Worm (Caenorhabditis elegans) whole organism, young adult: ENCODE data around the gene stt-3.

Experiments used
- B0336.3 ChIP-seq: fragments of 200-800 bp; sonication (Bioruptor generic); IDR thresholded peaks from 2 replicates; pipeline ENCODE4 v1.3.6; 2022; ENCODE audit warnings: missing genetic modification characterization, missing compliant biosample characterization
- C06A6.2 ChIP-seq: fragments of 200-800 bp; sonication (Bioruptor generic); conservative IDR thresholded peaks from 2 replicates; pipeline ENCODE4 v1.3.6; 2022; ENCODE audit warnings: missing genetic modification characterization, missing compliant biosample characterization
- F10E7.11 ChIP-seq: sonication (generic microtip); optimal IDR thresholded peaks from 2 replicates; lab custom pipeline; 2017; ENCODE audit warnings: mild to moderate bottlenecking, missing genetic modification characterization, moderate library complexity, missing compliant biosample characterization
- F22D6.2 ChIP-seq: sonication (generic microtip); optimal IDR thresholded peaks from 2 replicates; lab custom pipeline; 2016; ENCODE audit warnings: mild to moderate bottlenecking, missing genetic modification characterization, missing compliant biosample characterization
- F33H1.4 ChIP-seq: fragments of 200-800 bp; sonication (Bioruptor generic); IDR thresholded peaks from 2 replicates; pipeline ENCODE4 v1.3.6; 2022; ENCODE audit warnings: missing genetic modification reagents, missing genetic modification characterization, missing compliant biosample characterization
- F37B4.10 ChIP-seq: fragments of 200-800 bp; sonication (Bioruptor generic); IDR thresholded peaks from 2 replicates; pipeline ENCODE4 v1.3.6; 2022; ENCODE audit warnings: missing genetic modification characterization, missing compliant biosample characterization
- F49E8.2 ChIP-seq: sonication (generic microtip); optimal IDR thresholded peaks from 3 replicates; lab custom pipeline; 2017; ENCODE audit warnings: missing genetic modification characterization, mild to moderate bottlenecking, missing compliant biosample characterization, antibody characterized with exemption, moderate library complexity; ENCODE audit not compliant: insufficient read depth
- F52B5.7 ChIP-seq: sonication (generic microtip); optimal IDR thresholded peaks from 2 replicates; lab custom pipeline; 2016; ENCODE audit warnings: mild to moderate bottlenecking, missing genetic modification characterization, missing compliant biosample characterization
- F55B11.4 ChIP-seq: sonication (generic microtip); optimal IDR thresholded peaks from 2 replicates; lab custom pipeline; 2016; ENCODE audit warnings: missing compliant biosample characterization, missing genetic modification characterization, borderline replicate concordance; ENCODE audit not compliant: insufficient read depth
- K11D2.4 ChIP-seq: fragments of 200-800 bp; sonication (Bioruptor generic); IDR thresholded peaks from 2 replicates; pipeline ENCODE4 v1.3.6; 2022; ENCODE audit warnings: missing genetic modification reagents, missing genetic modification characterization, missing compliant biosample characterization
- T07F8.4 ChIP-seq: sonication (generic microtip); optimal IDR thresholded peaks from 2 replicates; lab custom pipeline; 2016; ENCODE audit warnings: mild to moderate bottlenecking, missing genetic modification characterization, moderate library complexity, missing compliant biosample characterization
- akir-1 ChIP-seq: fragments of 200-800 bp; sonication (Bioruptor generic); optimal IDR thresholded peaks from 2 replicates; lab custom pipeline; 2018; ENCODE audit warnings: mild to moderate bottlenecking, missing genetic modification characterization, moderate library complexity, missing compliant biosample characterization
- ama-1 ChIP-seq, 3 experiments: fragments of 150-350 bp in 1 of 3; sonication (generic microtip) in 2 of 3; optimal IDR thresholded peaks; 2 replicates each; lab custom pipeline; 2014 to 2018; ENCODE audit warnings: missing biosample characterization in 2 of 3, missing genetic modification characterization in 2 of 3, missing genetic modification reagents in 2 of 3
- aptf-2 ChIP-seq: fragments of 200-800 bp; sonication (Bioruptor generic); conservative IDR thresholded peaks from 2 replicates; pipeline ENCODE4 v1.3.6; 2022; ENCODE audit warnings: missing genetic modification reagents, missing genetic modification characterization, missing compliant biosample characterization
- aptf-3 ChIP-seq: fragments of 200-800 bp; sonication (Bioruptor generic); IDR thresholded peaks from 2 replicates; pipeline ENCODE4 v1.3.6; 2022; ENCODE audit warnings: missing genetic modification characterization, missing compliant biosample characterization
- athp-1 ChIP-seq: sonication (generic microtip); optimal IDR thresholded peaks from 2 replicates; lab custom pipeline; 2017; ENCODE audit warnings: mild to moderate bottlenecking, missing genetic modification characterization, missing compliant biosample characterization
- attf-6 ChIP-seq: fragments of 200-800 bp; sonication (Bioruptor generic); IDR thresholded peaks from 2 replicates; pipeline ENCODE4 v1.3.6; 2022; ENCODE audit warnings: missing genetic modification reagents, missing genetic modification characterization, missing compliant biosample characterization
- bed-2 ChIP-seq: fragments of 200-800 bp; sonication (Bioruptor generic); IDR thresholded peaks from 2 replicates; pipeline ENCODE4 v1.3.6; 2022; ENCODE audit warnings: missing genetic modification reagents, missing genetic modification characterization, missing compliant biosample characterization
- dox-1 ChIP-seq: fragments of 200-800 bp; sonication (Bioruptor generic); IDR thresholded peaks from 2 replicates; pipeline ENCODE4 v1.3.6; 2022; ENCODE audit warnings: missing genetic modification reagents, missing genetic modification characterization, missing compliant biosample characterization
- dpff-1 ChIP-seq: sonication (generic microtip); optimal IDR thresholded peaks from 2 replicates; lab custom pipeline; 2017; ENCODE audit warnings: mild to moderate bottlenecking, missing genetic modification characterization, missing compliant biosample characterization
- ekl-4 ChIP-seq: fragments of 200-800 bp; sonication (Bioruptor generic); IDR thresholded peaks from 2 replicates; pipeline ENCODE4 v1.3.6; 2022; ENCODE audit warnings: missing genetic modification reagents, missing genetic modification characterization, missing compliant biosample characterization
- fkh-3 ChIP-seq: sonication (generic microtip); optimal IDR thresholded peaks from 2 replicates; lab custom pipeline; 2016; ENCODE audit warnings: mild to moderate bottlenecking, missing genetic modification characterization, missing compliant biosample characterization
- hmg-1.2 ChIP-seq: fragments of 200-800 bp; sonication (Bioruptor generic); IDR thresholded peaks from 2 replicates; pipeline ENCODE4 v1.3.6; 2022; ENCODE audit warnings: missing genetic modification reagents, missing genetic modification characterization, missing compliant biosample characterization
- lag-1 ChIP-seq: fragments of 200-800 bp; sonication (Bioruptor generic); IDR thresholded peaks from 2 replicates; pipeline ENCODE4 v1.3.6; 2022; ENCODE audit warnings: missing genetic modification reagents, missing genetic modification characterization, missing compliant biosample characterization
- lin-54 ChIP-seq: fragments of 200-800 bp; sonication (Bioruptor generic); optimal IDR thresholded peaks from 2 replicates; lab custom pipeline; 2018; ENCODE audit warnings: mild to moderate bottlenecking, missing genetic modification characterization, missing compliant biosample characterization
- lir-1 ChIP-seq: fragments of 200-800 bp; sonication (Bioruptor generic); conservative IDR thresholded peaks from 2 replicates; pipeline ENCODE4 v1.3.6; 2022; ENCODE audit warnings: missing genetic modification reagents, missing genetic modification characterization, missing compliant biosample characterization
- madf-6 ChIP-seq: fragments of 200-800 bp; sonication (Bioruptor generic); IDR thresholded peaks from 2 replicates; pipeline ENCODE4 v1.3.6; 2022; ENCODE audit warnings: missing genetic modification reagents, missing genetic modification characterization, missing compliant biosample characterization
- mcd-1 ChIP-seq: fragments of 200-800 bp; sonication (Bioruptor generic); IDR thresholded peaks from 2 replicates; pipeline ENCODE4 v1.3.6; 2022; ENCODE audit warnings: missing genetic modification reagents, missing genetic modification characterization, missing compliant biosample characterization
- nfya-2 ChIP-seq: fragments of 200-800 bp; sonication (Bioruptor generic); IDR thresholded peaks from 2 replicates; pipeline ENCODE4 v1.3.6; 2022; ENCODE audit warnings: missing genetic modification reagents, missing genetic modification characterization, missing compliant biosample characterization
- nfyb-1 ChIP-seq: fragments of 200-800 bp; sonication (Bioruptor generic); IDR thresholded peaks from 2 replicates; pipeline ENCODE4 v1.3.6; 2022; ENCODE audit warnings: missing genetic modification reagents, missing genetic modification characterization, missing compliant biosample characterization
- nhr-179 ChIP-seq: sonication (generic microtip); optimal IDR thresholded peaks from 2 replicates; lab custom pipeline; 2016; ENCODE audit warnings: mild to moderate bottlenecking, missing genetic modification characterization, missing compliant biosample characterization
- rcor-1 ChIP-seq: fragments of 200-800 bp; sonication (Bioruptor generic); IDR thresholded peaks from 2 replicates; pipeline ENCODE4 v1.3.6; 2022; ENCODE audit warnings: missing genetic modification reagents, missing genetic modification characterization, missing compliant biosample characterization
- rpc-1 ChIP-seq, 2 experiments: fragments of 150-350 bp in 1 of 2; sonication (generic microtip) in 1 of 2; optimal IDR thresholded peaks; 2 replicates each; lab custom pipeline; 2014 to 2018; ENCODE audit warnings: missing biosample characterization in 1 of 2, missing genetic modification characterization in 1 of 2, missing genetic modification reagents in 1 of 2, missing genotype in 1 of 2
- snpc-1.1 ChIP-seq: sonication (generic microtip); optimal IDR thresholded peaks from 2 replicates; lab custom pipeline; 2017; ENCODE audit warnings: missing genetic modification characterization, mild to moderate bottlenecking, missing compliant biosample characterization, antibody characterized with exemption, moderate library complexity, missing genotype, missing genetic modification reagents; ENCODE audit not compliant: insufficient read depth
- snpc-3.4 ChIP-seq: sonication (generic microtip); optimal IDR thresholded peaks from 2 replicates; lab custom pipeline; 2017; ENCODE audit warnings: missing genetic modification characterization, mild to moderate bottlenecking, missing compliant biosample characterization, antibody characterized with exemption, moderate library complexity, missing genotype, missing genetic modification reagents
- snpc-4 ChIP-seq, 5 experiments: fragments of 150-350 bp in 1 of 5; sonication (generic microtip) in 4 of 5; optimal IDR thresholded peaks; 2 replicates each; lab custom pipeline; 2014 to 2018; ENCODE audit warnings: missing genetic modification characterization in 5 of 5, missing biosample characterization in 3 of 5, antibody characterized with exemption in 2 of 5, mild to moderate bottlenecking in 2 of 5, missing compliant biosample characterization in 2 of 5, missing genotype in 2 of 5, moderate library complexity in 2 of 5, missing genetic modification reagents in 1 of 5
- tbp1 ChIP-seq: fragments of 200-800 bp; sonication (Bioruptor generic); optimal IDR thresholded peaks from 2 replicates; lab custom pipeline; 2018; ENCODE audit warnings: mild to moderate bottlenecking, missing genetic modification characterization, missing compliant biosample characterization
- tbx-9 ChIP-seq: sonication (generic microtip); optimal IDR thresholded peaks from 2 replicates; lab custom pipeline; 2016; ENCODE audit warnings: borderline replicate concordance, missing genetic modification characterization, inconsistent platforms, missing compliant biosample characterization
- xnd-1 ChIP-seq: sonication (generic microtip); optimal IDR thresholded peaks from 2 replicates; lab custom pipeline; 2016; ENCODE audit warnings: missing genotype, missing genetic modification reagents, missing genetic modification characterization, missing compliant biosample characterization
- zim-3 ChIP-seq: sonication (generic microtip); optimal IDR thresholded peaks from 2 replicates; lab custom pipeline; 2017; ENCODE audit warnings: mild to moderate bottlenecking, missing genetic modification characterization, moderate library complexity, missing compliant biosample characterization
- ztf-18 ChIP-seq: sonication (generic microtip); optimal IDR thresholded peaks from 2 replicates; lab custom pipeline; 2016; ENCODE audit warnings: missing genotype, mild to moderate bottlenecking, missing genetic modification characterization, missing compliant biosample characterization
- ztf-28 ChIP-seq: fragments of 200-800 bp; sonication (Bioruptor generic); IDR thresholded peaks from 2 replicates; pipeline ENCODE4 v1.3.6; 2022; ENCODE audit warnings: missing genetic modification reagents, missing genetic modification characterization, missing compliant biosample characterization

Gene stt-3

DNA sequence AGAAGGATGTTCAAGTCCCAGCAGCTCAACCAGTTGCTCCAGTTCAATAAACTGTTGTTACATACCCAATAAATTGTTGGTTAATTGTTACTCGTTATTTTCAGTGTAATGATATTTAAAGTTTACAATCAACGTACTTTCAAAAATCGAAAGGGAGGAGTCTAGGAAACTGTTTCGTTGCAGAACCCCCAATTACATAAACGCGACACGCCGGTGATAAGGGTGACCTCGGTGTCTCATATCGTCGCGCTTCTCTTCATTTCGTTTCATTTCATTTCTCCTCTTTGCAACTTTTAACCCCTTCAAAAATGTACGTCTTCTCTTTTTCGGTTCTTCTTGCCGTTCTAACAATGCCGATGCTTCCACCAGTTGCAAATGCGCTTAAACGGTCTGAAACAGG, 40.6 kb upstream of the stt-3 start, which contains the start of gene C23G10.2 (continued):
- TF ChIP-seq aptf-2 (GFP tag; lab: Robert Waterston, UW) (no peak), snpc-1.1 (tag; lab: Kevin White, UChicago) (peak; percentile 65), zim-3 (no peak), K11D2.4 (no peak), nfyb-1 (GFP tag; lab: Robert Waterston, UW) (0 out of 2 replicates have a peak, but pooled peaks have one; percentile 27), bed-2 (no peak), dpff-1 (tag; lab: Kevin White, UChicago) (no peak), F55B11.4 (no peak)

DNA sequence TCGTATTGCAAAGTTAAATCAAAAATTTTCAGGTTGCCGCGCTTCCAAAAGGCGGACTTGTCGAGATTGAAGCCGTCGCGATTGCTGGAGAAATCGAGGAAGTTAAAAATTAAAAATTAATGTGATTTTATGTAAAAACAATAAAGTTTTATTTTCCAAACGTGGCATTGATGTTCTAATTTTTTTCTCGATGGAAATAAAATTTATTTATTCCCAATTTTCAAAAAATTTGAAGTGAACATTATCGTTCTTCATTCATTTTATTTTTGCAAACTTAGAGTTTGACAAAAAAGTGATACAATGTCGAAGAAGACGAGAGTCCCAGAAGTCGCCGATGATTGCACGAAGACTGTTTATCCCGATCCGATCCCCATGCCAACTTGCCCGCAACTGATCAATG, 39.5 kb upstream of the stt-3 start, which contains the start of gene C23G10.1:
C23G10.1 (plus strand) TSS at position 301 of the 400 bp plus-strand sequence.
- TF ChIP-seq lag-1 (no peak), F49E8.2 (peak; percentile 32), rcor-1 (GFP tag; lab: Robert Waterston, UW) (no peak)

DNA sequence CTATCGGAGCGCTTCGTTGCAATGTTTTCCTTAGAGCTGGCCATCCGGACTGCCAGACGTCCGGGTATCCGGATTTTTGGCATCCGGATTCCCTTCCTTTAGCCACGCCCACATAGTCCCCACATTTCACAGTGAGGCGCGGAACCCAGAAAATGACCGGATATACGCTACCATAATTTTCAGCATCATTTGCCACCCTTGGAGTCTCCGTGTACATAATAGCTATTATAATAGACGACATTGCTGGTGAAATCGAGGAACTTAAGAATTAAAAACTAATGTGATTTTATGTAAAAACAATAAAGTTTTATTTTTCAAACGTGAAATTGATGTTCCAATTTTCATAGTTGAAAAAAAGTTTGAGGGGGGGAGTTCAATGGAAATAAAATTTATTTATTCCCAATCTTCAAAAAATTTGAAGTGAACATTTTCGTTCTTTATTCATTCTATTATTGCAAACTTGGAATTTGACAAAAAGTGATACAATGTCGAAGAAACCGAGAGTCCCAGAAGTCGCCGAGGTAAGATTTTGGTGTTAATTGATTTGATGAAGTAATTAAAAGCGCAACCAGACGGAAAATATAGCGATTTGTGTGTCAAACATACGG, 38.1 kb upstream of the stt-3 start:
- TF ChIP-seq xnd-1 (peak; percentile 51), tbx-9 (tag; lab: Kevin White, UChicago) (no peak), F10E7.11 (no peak), nfya-2 (GFP tag; lab: Robert Waterston, UW) (0 out of 2 replicates have a peak, but pooled peaks have one; percentile 36), ama-1 (optimal IDR thresholded peaks at IDR 0.05; lab: Kevin White, UChicago) (no peak), ama-1 (GFP tag; optimal IDR thresholded peaks at IDR 0.05; lab: Kevin White, UChicago) (peak in 1 of 2 experiments; percentile 35), madf-6 (GFP tag; lab: Robert Waterston, UW) (peak; percentile 68), athp-1 (tag; lab: Kevin White, UChicago) (peak; percentile 64), fkh-3 (tag; lab: Kevin White, UChicago) (no peak), tbp1 (GFP tag; lab: Kevin White, UChicago) (peak; percentile 73), rcor-1 (GFP tag; lab: Robert Waterston, UW) (0 out of 2 replicates have a peak, but pooled peaks have one; percentile 40), ztf-28 (GFP tag; lab: Robert Waterston, UW) (no peak), F55B11.4 (no peak), attf-6 (GFP tag; lab: Robert Waterston, UW) (peak; percentile 85; the same call in 1 of the 2 replicates), nhr-179 (tag; lab: Kevin White, UChicago) (no peak), aptf-3 (no peak), T07F8.4 (tag; lab: Kevin White, UChicago) (no peak), lin-54 (GFP tag; lab: Kevin White, UChicago) (peak; percentile 12), dox-1 (no peak; the same call in 1 of the 2 replicates), ekl-4 (GFP tag; lab: Robert Waterston, UW) (0 out of 2 replicates have a peak, but pooled peaks have one; percentile 42), F22D6.2 (tag; lab: Kevin White, UChicago) (no peak), F37B4.10 (GFP tag; lab: Robert Waterston, UW) (no peak), F52B5.7 (tag; lab: Kevin White, UChicago) (no peak), C06A6.2 (no peak), lir-1 (GFP tag; lab: Robert Waterston, UW) (0 out of 2 replicates have a peak, but pooled peaks have one; percentile 9), snpc-1.1 (tag; lab: Kevin White, UChicago) (peak; percentile 97), mcd-1 (GFP tag; lab: Robert Waterston, UW) (no peak), akir-1 (GFP tag; lab: Kevin White, UChicago) (no peak), F33H1.4 (GFP tag; lab: Robert Waterston, UW) (peak; percentile 35; the same call in 1 of the 2 replicates), F49E8.2 (peak; percentile 83), B0336.3 (GFP tag; lab: Robert Waterston, UW) (peak; percentile 63), snpc-3.4 (tag; lab: Kevin White, UChicago) (peak; percentile 69), ztf-18 (tag; lab: Kevin White, UChicago) (peak; percentile 67), snpc-4 (GFP tag; optimal IDR thresholded peaks at IDR 0.05; lab: Kevin White, UChicago) (peak; percentile 90), snpc-4 (tag; optimal IDR thresholded peaks at IDR 0.05; lab: Kevin White, UChicago) (peak; percentile 85 to 93 (median 90)), rpc-1 (optimal IDR thresholded peaks at IDR 0.05; lab: Kevin White, UChicago) (no peak), rpc-1 (tag; optimal IDR thresholded peaks at IDR 0.05; lab: Kevin White, UChicago) (peak; percentile 7), hmg-1.2 (GFP tag; lab: Robert Waterston, UW) (peak; percentile 86)
